Fruit fly (Drosophila melanogaster): ENCODE data around the gene CG3164.

Gene CG3164

dm6 chr2L:155994-156393, 25.4 kb upstream of the CG3164 start, which contains the start of gene CG3436 (continued):
- TF ChIP-seq CG13424 (tag; optimal IDR thresholded peaks at IDR 0.05) (no peak), Kr (GFP tag; optimal IDR thresholded peaks at IDR 0.05) (no peak), gcm2 (GFP tag; optimal IDR thresholded peaks at IDR 0.05) (no peak), nom (GFP tag; optimal IDR thresholded peaks at IDR 0.05) (peak; percentile 5), CG5180 (GFP tag; optimal IDR thresholded peaks at IDR 0.05) (no peak), CG33213 (GFP tag; optimal IDR thresholded peaks at IDR 0.05) (no peak), CG6689 (GFP tag; IDR thresholded peaks at IDR 0.05) (no peak), gro (GFP tag; optimal IDR thresholded peaks at IDR 0.05) (peak; percentile 38), MESR4 (GFP tag; optimal IDR thresholded peaks at IDR 0.05) (peak; percentile 44), bowl (GFP tag; IDR thresholded peaks at IDR 0.05) (no peak), pros (GFP tag; optimal IDR thresholded peaks at IDR 0.05) (no peak), CG18619 (GFP tag; optimal IDR thresholded peaks at IDR 0.05) (no peak), unc-4 (GFP tag; IDR thresholded peaks at IDR 0.05; ENCODE audit: partially characterized antibody) (no peak), HHEX (GFP tag; optimal IDR thresholded peaks at IDR 0.05) (no peak), Ssrp (tag; optimal IDR thresholded peaks at IDR 0.05) (peak; percentile 6), Hey (tag; optimal IDR thresholded peaks at IDR 0.05) (no peak), D19A (tag; optimal IDR thresholded peaks at IDR 0.05) (no peak), CG6683 (GFP tag; optimal IDR thresholded peaks at IDR 0.05) (no peak), unpg (GFP tag; optimal IDR thresholded peaks at IDR 0.05) (no peak), Xrp1 (GFP tag; IDR thresholded peaks at IDR 0.05) (no peak), Nf-YB (GFP tag; optimal IDR thresholded peaks at IDR 0.05) (no peak), CG10267 (tag; optimal IDR thresholded peaks at IDR 0.05) (peak; percentile 31), CG7745 (tag; optimal IDR thresholded peaks at IDR 0.05) (no peak), ttk (GFP tag; IDR thresholded peaks at IDR 0.05) (no peak), CG7271 (tag; optimal IDR thresholded peaks at IDR 0.05) (no peak), crc (GFP tag; optimal IDR thresholded peaks at IDR 0.05) (no peak), CG15514 (GFP tag; optimal IDR thresholded peaks at IDR 0.05) (peak; percentile 73), h (optimal IDR thresholded peaks at IDR 0.05) (no peak), CG8924 (tag; optimal IDR thresholded peaks at IDR 0.05) (no peak), Optix (GFP tag; IDR thresholded peaks at IDR 0.05) (no peak), croc (GFP tag; conservative IDR thresholded peaks at IDR 0.05) (no peak), CG4404 (GFP tag; IDR thresholded peaks at IDR 0.05) (no peak), CG43689 (GFP tag; IDR thresholded peaks at IDR 0.05) (no peak), BtbVII (GFP tag; optimal IDR thresholded peaks at IDR 0.05) (no peak), YL-1 (GFP tag; optimal IDR thresholded peaks at IDR 0.05) (peak; percentile 62), Mad (GFP tag; optimal IDR thresholded peaks at IDR 0.05) (no peak), Mrtf (GFP tag; IDR thresholded peaks at IDR 0.05) (no peak), so (GFP tag; IDR thresholded peaks at IDR 0.05) (no peak), CG17829 (tag; optimal IDR thresholded peaks at IDR 0.05) (peak; percentile 15), Hsf (GFP tag; optimal IDR thresholded peaks at IDR 0.05) (no peak), az2 (GFP tag; optimal IDR thresholded peaks at IDR 0.05) (no peak), ro (GFP tag; IDR thresholded peaks at IDR 0.05) (no peak), CG16779 (GFP tag; IDR thresholded peaks at IDR 0.05) (no peak), Sox102F (GFP tag; optimal IDR thresholded peaks at IDR 0.05) (no peak), kah (GFP tag; optimal IDR thresholded peaks at IDR 0.05) (no peak), dysf (GFP tag; IDR thresholded peaks at IDR 0.05) (no peak), CG8388 (GFP tag; optimal IDR thresholded peaks at IDR 0.05) (no peak), CG31388 (GFP tag; optimal IDR thresholded peaks at IDR 0.05) (no peak), luna (GFP tag; optimal IDR thresholded peaks at IDR 0.05) (no peak), CG34422 (GFP tag; IDR thresholded peaks at IDR 0.05) (no peak), CG10979 (tag; optimal IDR thresholded peaks at IDR 0.05) (no peak), CG7786 (GFP tag; optimal IDR thresholded peaks at IDR 0.05) (no peak)

Data from whole organism, embryonic.